Worm (Caenorhabditis elegans): Measurements from ENCODE around the gene T02H6.7.

- TF ChIP-seq lsy-2 (tag; optimal IDR thresholded peaks at IDR 0.05): no peak
- no peak for TF ChIP-seq ces-1 (GFP tag; optimal IDR thresholded peaks at IDR 0.05)
- TF ChIP-seq unc-120 (tag; optimal IDR thresholded peaks at IDR 0.05; ENCODE audit: poor library complexity, severe bottlenecking): no peak
- no peak for TF ChIP-seq nhr-237 (tag; optimal IDR thresholded peaks at IDR 0.05)
- no peak for TF ChIP-seq blmp-1 (tag; optimal IDR thresholded peaks at IDR 0.05)
- no peak for TF ChIP-seq lin-13 (tag; optimal IDR thresholded peaks at IDR 0.05)
- no peak for TF ChIP-seq mab-5 (tag; optimal IDR thresholded peaks at IDR 0.05)
- TF ChIP-seq mep-1 (tag; optimal IDR thresholded peaks at IDR 0.05): no peak
These were observed 41.6 kb downstream of the T02H6.7 start for ce11 chrII:724004-724403.

All from whole organism, mixed stage, embryonic.